Fruit fly (Drosophila melanogaster): ENCODE measurements around the gene CG14968.

The CG14968 gene

DNA sequence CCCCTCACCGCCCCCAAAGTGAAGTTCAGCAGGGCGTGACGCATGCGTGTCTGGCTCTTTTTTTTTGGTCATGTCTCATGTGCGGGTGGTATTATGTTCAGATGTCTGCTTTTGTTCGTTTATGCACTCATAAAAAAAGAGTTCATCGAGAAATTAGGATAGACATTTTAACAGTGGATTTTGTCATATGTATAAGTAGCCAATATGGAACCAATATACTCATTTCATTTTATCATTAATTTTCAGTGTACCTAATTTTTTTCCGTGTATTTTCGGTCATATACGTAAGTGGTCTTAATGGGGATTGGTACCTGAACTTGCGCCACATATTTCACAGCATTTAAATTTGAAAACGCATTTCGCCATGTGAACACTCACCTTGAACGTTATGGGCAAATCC lies 2.6 kb downstream of the CG14968 start (continued):
- TF ChIP-seq CG10431 (GFP tag; optimal IDR thresholded peaks at IDR 0.05) (no peak), fu2 (GFP tag; optimal IDR thresholded peaks at IDR 0.05) (no peak), ranshi (GFP tag; IDR thresholded peaks at IDR 0.05) (peak; percentile 80), CG18476 (GFP tag; optimal IDR thresholded peaks at IDR 0.05) (peak; percentile 30), Myb (GFP tag; optimal IDR thresholded peaks at IDR 0.05) (peak; percentile 4), CG14965 (GFP tag; optimal IDR thresholded peaks at IDR 0.05; ENCODE audit: borderline replicate concordance) (peak; percentile 31), dimm (GFP tag; IDR thresholded peaks at IDR 0.05) (no peak), ac (GFP tag; optimal IDR thresholded peaks at IDR 0.05) (no peak)

DNA sequence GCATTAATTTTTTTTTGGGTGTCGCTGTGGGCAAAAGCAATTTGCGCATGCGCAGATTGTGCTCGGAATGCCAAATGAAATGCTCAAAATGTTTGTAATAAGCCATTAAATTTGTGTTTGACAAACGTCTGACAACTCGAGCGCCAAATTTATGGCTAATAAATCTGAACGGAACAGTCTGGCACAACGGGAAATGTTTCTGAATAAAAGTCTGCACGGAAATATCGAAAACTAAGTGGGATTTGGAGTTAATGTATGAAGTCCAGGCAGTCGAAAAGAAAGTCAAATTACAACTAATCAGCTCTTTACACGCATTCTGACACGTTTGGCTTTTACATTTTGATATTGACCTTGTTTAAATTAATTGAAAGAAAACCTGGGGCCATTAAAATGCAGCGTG lies 11.8 kb downstream of the CG14968 start, which contains the start of gene CG12009:
TSS of gene CG12009 (plus strand) at position 301 of the 400 bp plus-strand sequence.
- no peak for TF ChIP-seq Dp (GFP tag; optimal IDR thresholded peaks at IDR 0.05)
- no peak for TF ChIP-seq CG12659 (GFP tag; optimal IDR thresholded peaks at IDR 0.05)
- TF ChIP-seq CG8924 (tag; optimal IDR thresholded peaks at IDR 0.05): no peak
- no peak for TF ChIP-seq Ada2b (GFP tag; IDR thresholded peaks at IDR 0.05)
- no peak for TF ChIP-seq Ets65A (GFP tag)
- no peak for TF ChIP-seq gt (GFP tag; IDR thresholded peaks at IDR 0.05)
- TF ChIP-seq org-1 (GFP tag; optimal IDR thresholded peaks at IDR 0.05): no peak
- no peak for TF ChIP-seq ci (GFP tag; IDR thresholded peaks at IDR 0.05)
- no peak for TF ChIP-seq CG8290 (GFP tag; optimal IDR thresholded peaks at IDR 0.05)
- no peak for TF ChIP-seq CG8290 (tag; optimal IDR thresholded peaks at IDR 0.05)
- TF ChIP-seq bab2 (GFP tag; optimal IDR thresholded peaks at IDR 0.05): no peak
- no peak for TF ChIP-seq bigmax (GFP tag; optimal IDR thresholded peaks at IDR 0.05)
- no peak for TF ChIP-seq CG15479 (GFP tag; optimal IDR thresholded peaks at IDR 0.05)
- TF ChIP-seq Spps (tag; optimal IDR thresholded peaks at IDR 0.05): no peak
- TF ChIP-seq emc (GFP tag; optimal IDR thresholded peaks at IDR 0.05): no peak
- no peak for TF ChIP-seq sd (tag; optimal IDR thresholded peaks at IDR 0.05)
- no peak for TF ChIP-seq ab (GFP tag; optimal IDR thresholded peaks at IDR 0.05)
- no peak for TF ChIP-seq CG32767 (GFP tag; IDR thresholded peaks at IDR 0.05)
- no peak for TF ChIP-seq CG11695 (GFP tag; IDR thresholded peaks at IDR 0.05)
- TF ChIP-seq ato (GFP tag; IDR thresholded peaks at IDR 0.05; ENCODE audit: partially characterized antibody): no peak

DNA sequence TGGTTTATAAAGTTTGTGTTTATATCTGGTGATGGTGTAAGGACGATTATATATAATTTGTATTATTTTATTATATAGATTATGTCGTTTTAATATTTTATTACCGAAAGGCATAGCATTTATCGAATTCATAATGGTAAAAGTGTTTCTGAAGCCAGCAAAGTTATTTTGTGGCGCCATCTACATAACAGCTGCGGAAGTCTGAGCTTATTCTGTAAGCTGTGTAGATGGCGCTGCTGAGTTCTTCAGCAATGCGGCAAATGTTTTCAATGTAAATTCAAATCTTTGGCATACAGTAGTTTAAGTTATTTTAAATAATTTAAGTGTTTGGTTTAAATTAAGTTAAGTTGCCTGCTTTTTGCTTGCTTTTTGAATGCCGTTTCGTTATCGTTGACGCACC lies 14.5 kb downstream of the CG14968 start:
- TF ChIP-seq CG31365 (tag; optimal IDR thresholded peaks at IDR 0.05) (no peak), Bgb (GFP tag; IDR thresholded peaks at IDR 0.05; ENCODE audit: partially characterized antibody) (0 out of 2 replicates have a peak, but pooled peaks have one; percentile 33), jing (GFP tag; optimal IDR thresholded peaks at IDR 0.05) (no peak), Dip3 (GFP tag; optimal IDR thresholded peaks at IDR 0.05) (no peak), Rfx (GFP tag; IDR thresholded peaks at IDR 0.05) (peak; percentile 83), NFAT (GFP tag; IDR thresholded peaks at IDR 0.05) (peak; percentile 84), CG2712 (tag; optimal IDR thresholded peaks at IDR 0.05) (peak; percentile 49), CG4820 (GFP tag; optimal IDR thresholded peaks at IDR 0.05) (peak; percentile 34), bcd (GFP tag; optimal IDR thresholded peaks at IDR 0.05) (no peak), crp (GFP tag; optimal IDR thresholded peaks at IDR 0.05) (no peak), slbo (GFP tag; IDR thresholded peaks at IDR 0.05) (peak; percentile 79), CG31224 (GFP tag; IDR thresholded peaks at IDR 0.05) (no peak), lola (GFP tag; optimal IDR thresholded peaks at IDR 0.05) (no peak), CG1529 (GFP tag; optimal IDR thresholded peaks at IDR 0.05) (no peak), CG14014 (GFP tag; IDR thresholded peaks at IDR 0.05) (peak; percentile 44; the same call in 1 of the 2 replicates), CG15696 (tag; optimal IDR thresholded peaks at IDR 0.05) (peak; percentile 18), CG10959 (GFP tag; IDR thresholded peaks at IDR 0.05) (peak; percentile 44), E2f2 (GFP tag; IDR thresholded peaks at IDR 0.05) (peak; percentile 76), vvl (GFP tag; IDR thresholded peaks at IDR 0.05) (peak; percentile 22; the same call in 1 of the 2 replicates), CG5180 (GFP tag; optimal IDR thresholded peaks at IDR 0.05) (no peak), CG3726 (GFP tag; IDR thresholded peaks at IDR 0.05) (0 out of 3 replicates have a peak, but pooled peaks have one; percentile 43), CG11247 (GFP tag; IDR thresholded peaks at IDR 0.05) (peak; percentile 68), CG17802 (tag; optimal IDR thresholded peaks at IDR 0.05) (peak; percentile 2)

Measured in whole organism, embryonic.